Worm (Caenorhabditis elegans): ENCODE results near the gene C41H7.9.

The C41H7.9 gene

DNA sequence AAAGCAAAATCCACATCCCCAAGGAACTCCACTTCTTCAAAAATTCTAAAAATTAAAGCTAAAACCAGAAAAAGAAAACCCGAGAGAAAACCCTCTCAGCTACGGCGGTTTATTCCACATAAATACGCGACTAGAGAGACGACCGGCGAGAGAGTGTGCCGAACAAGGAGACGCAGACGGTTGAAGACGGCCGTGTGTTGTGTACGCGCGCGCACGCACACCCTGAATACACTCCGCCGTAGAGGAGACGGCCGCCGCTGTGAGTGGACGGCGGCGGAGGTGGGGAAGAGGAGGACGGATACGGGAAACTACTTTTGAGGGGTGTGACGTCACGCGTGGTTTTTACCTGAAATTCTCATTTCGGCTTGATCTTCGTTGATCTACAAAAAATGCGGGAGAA, 42.6 kb upstream of the C41H7.9 start:
- TF ChIP-seq unc-55 (GFP tag; optimal IDR thresholded peaks at IDR 0.05): peak; percentile 36
- no peak for TF ChIP-seq ceh-82 (tag; optimal IDR thresholded peaks at IDR 0.05)
- no peak for TF ChIP-seq alr-1 (tag; optimal IDR thresholded peaks at IDR 0.05)
- no peak for TF ChIP-seq nhr-129 (tag; optimal IDR thresholded peaks at IDR 0.05)
- no peak for TF ChIP-seq lsy-2 (tag; optimal IDR thresholded peaks at IDR 0.05)
- no peak for TF ChIP-seq Y55F3AM.14 (GFP tag; optimal IDR thresholded peaks at IDR 0.05)
- no peak for TF ChIP-seq egl-27 (tag; optimal IDR thresholded peaks at IDR 0.05)
- TF ChIP-seq nhr-12 (tag; optimal IDR thresholded peaks at IDR 0.05): no peak
- TF ChIP-seq blmp-1 (tag; optimal IDR thresholded peaks at IDR 0.05; ENCODE audit: insufficient read depth): no peak
- no peak for TF ChIP-seq nhr-77 (tag; optimal IDR thresholded peaks at IDR 0.05)
- peak; percentile 19 for TF ChIP-seq F13H6.1 (tag; optimal IDR thresholded peaks at IDR 0.05)
- no peak for TF ChIP-seq fos-1 (tag; optimal IDR thresholded peaks at IDR 0.05)
- TF ChIP-seq zag-1 (tag; optimal IDR thresholded peaks at IDR 0.05): no peak

ce11 chrII:3054221-3054620, 42.2 kb upstream of the C41H7.9 start, which contains the start of gene lido-13:
Gene lido-13 (minus strand): TSS chrII:3054321.
- no peak for TF ChIP-seq blmp-1 (tag; optimal IDR thresholded peaks at IDR 0.05; ENCODE audit: insufficient read depth)
- no peak for TF ChIP-seq Y55F3AM.14 (GFP tag; optimal IDR thresholded peaks at IDR 0.05)
- TF ChIP-seq skn-1 (tag; optimal IDR thresholded peaks at IDR 0.05): no peak
- TF ChIP-seq ama-1 (optimal IDR thresholded peaks at IDR 0.05): no peak
- TF ChIP-seq mbf-1 (tag; optimal IDR thresholded peaks at IDR 0.05): no peak
- TF ChIP-seq alr-1 (tag; optimal IDR thresholded peaks at IDR 0.05): no peak
- TF ChIP-seq sma-9 (GFP tag; optimal IDR thresholded peaks at IDR 0.05): no peak
- no peak for TF ChIP-seq sma-9 (tag; optimal IDR thresholded peaks at IDR 0.05)
- no peak for TF ChIP-seq dmd-4 (tag; optimal IDR thresholded peaks at IDR 0.05)
- TF ChIP-seq nhr-129 (tag; optimal IDR thresholded peaks at IDR 0.05): no peak

DNA sequence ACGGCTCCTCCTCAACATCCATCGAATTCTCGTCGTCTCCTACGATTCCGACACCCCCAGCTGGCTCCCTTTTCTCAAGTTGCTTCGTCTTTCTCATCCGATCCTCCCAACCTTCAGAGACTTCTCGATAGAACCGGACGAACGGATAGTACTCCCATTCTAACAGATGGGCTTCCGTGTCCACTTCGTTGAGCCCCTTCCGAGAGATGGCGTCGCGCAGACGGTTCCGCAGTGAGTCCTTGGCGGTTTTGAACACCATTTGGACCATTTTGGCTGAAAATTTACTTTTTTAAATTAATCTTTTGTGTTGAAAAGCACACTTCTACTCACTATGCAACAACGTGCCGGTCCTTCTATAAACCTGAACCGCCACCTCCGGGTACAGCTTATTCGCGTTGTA, 41.7 kb upstream of the C41H7.9 start:
- TF ChIP-seq lsy-2 (tag; optimal IDR thresholded peaks at IDR 0.05): no peak
- no peak for TF ChIP-seq dmd-4 (tag; optimal IDR thresholded peaks at IDR 0.05)
- no peak for TF ChIP-seq mab-5 (tag; optimal IDR thresholded peaks at IDR 0.05)
- TF ChIP-seq ceh-82 (tag; optimal IDR thresholded peaks at IDR 0.05): no peak
- TF ChIP-seq crh-2 (tag; optimal IDR thresholded peaks at IDR 0.05): no peak
- TF ChIP-seq ZK546.5 (tag; optimal IDR thresholded peaks at IDR 0.05): no peak
- TF ChIP-seq peb-1 (tag; optimal IDR thresholded peaks at IDR 0.05): no peak
- no peak for TF ChIP-seq mbf-1 (tag; optimal IDR thresholded peaks at IDR 0.05)
- no peak for TF ChIP-seq R02D3.7 (tag; optimal IDR thresholded peaks at IDR 0.05)
- no peak for TF ChIP-seq nhr-237 (tag; optimal IDR thresholded peaks at IDR 0.05)
- no peak for TF ChIP-seq ztf-11 (tag; optimal IDR thresholded peaks at IDR 0.05)
- TF ChIP-seq elt-3 (tag; optimal IDR thresholded peaks at IDR 0.05): no peak
- no peak for TF ChIP-seq alr-1 (tag; optimal IDR thresholded peaks at IDR 0.05)
- TF ChIP-seq sma-3 (GFP tag; optimal IDR thresholded peaks at IDR 0.05): no peak
- TF ChIP-seq aly-2 (tag; optimal IDR thresholded peaks at IDR 0.05): no peak
- TF ChIP-seq ztf-4 (tag; optimal IDR thresholded peaks at IDR 0.05): no peak
- TF ChIP-seq sem-4 (tag; optimal IDR thresholded peaks at IDR 0.05): no peak
- TF ChIP-seq unc-39 (tag; optimal IDR thresholded peaks at IDR 0.05): no peak
- TF ChIP-seq ceh-16 (tag; optimal IDR thresholded peaks at IDR 0.05): no peak

DNA sequence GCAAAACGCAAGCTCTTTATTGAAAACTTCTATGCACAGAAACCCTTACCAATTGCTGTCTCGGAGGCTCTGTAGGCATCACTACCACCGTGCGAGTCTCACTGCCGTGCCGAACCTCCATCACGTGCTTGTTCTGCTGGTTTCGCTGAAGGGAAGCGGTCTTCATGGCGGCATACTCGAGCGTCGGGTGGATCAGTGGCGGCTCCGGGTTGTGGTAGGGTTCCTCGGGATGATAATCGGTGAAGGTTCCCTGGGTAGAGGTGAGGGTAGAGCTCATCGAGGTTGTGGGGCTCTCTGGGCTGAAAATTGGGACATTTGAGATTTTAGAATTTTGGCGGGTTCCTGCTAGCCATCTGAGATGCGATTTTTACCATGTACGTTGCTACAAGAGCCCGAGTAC, 40.8 kb upstream of the C41H7.9 start:
- TF ChIP-seq unc-55 (GFP tag; optimal IDR thresholded peaks at IDR 0.05) (no peak), nhr-23 (tag; optimal IDR thresholded peaks at IDR 0.05) (no peak), ztf-4 (tag; optimal IDR thresholded peaks at IDR 0.05) (no peak), elt-1 (tag; optimal IDR thresholded peaks at IDR 0.05) (no peak), ztf-1 (GFP tag; conservative IDR thresholded peaks at IDR 0.05) (no peak), R02D3.7 (tag; optimal IDR thresholded peaks at IDR 0.05) (no peak), ceh-16 (tag; optimal IDR thresholded peaks at IDR 0.05) (no peak), ZK546.5 (tag; optimal IDR thresholded peaks at IDR 0.05) (no peak), sem-4 (tag; optimal IDR thresholded peaks at IDR 0.05) (no peak), nhr-77 (tag; optimal IDR thresholded peaks at IDR 0.05) (no peak), nhr-21 (tag; optimal IDR thresholded peaks at IDR 0.05) (no peak), C34F6.9 (tag; optimal IDR thresholded peaks at IDR 0.05) (no peak), sma-9 (GFP tag; optimal IDR thresholded peaks at IDR 0.05) (no peak), sma-9 (tag; optimal IDR thresholded peaks at IDR 0.05) (no peak), sma-3 (GFP tag; optimal IDR thresholded peaks at IDR 0.05) (no peak), lin-39 (tag; optimal IDR thresholded peaks at IDR 0.05) (no peak)

Measured in whole organism, L2 larva.